Fruit fly (Drosophila melanogaster): Measurements from ENCODE around the gene nab.

DNA sequence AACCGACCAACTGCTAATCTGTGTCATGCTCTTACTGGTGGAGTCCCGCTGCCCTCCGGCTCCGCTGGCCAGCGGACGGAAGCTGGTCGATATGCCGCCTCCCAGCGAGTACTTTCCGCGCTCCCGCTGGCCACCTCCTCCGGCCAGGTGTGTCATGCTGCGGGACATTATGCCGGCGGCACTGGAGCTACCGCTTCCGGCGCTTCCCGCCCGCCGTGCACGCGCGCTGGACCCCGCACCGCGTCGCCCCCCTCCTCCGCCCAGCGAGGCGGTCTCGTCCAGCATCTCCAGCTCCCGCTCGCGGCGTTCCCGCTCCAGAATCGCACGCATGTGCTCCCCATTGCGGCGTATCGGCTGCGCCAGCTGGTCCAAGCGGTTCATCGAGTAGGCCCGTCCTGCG is 32.2 kb downstream of the nab start:
- no peak for TF ChIP-seq usp (GFP tag; optimal IDR thresholded peaks at IDR 0.05)
- no peak for TF ChIP-seq Dll (optimal IDR thresholded peaks at IDR 0.05)
- TF ChIP-seq pan (optimal IDR thresholded peaks at IDR 0.05), result no peak
